Worm (Caenorhabditis elegans) whole organism, mixed stage, embryonic: ENCODE data around the gene R09E10.2.

Experiments
- M03D4.4 ChIP-seq: sonication (generic microtip); optimal IDR thresholded peaks from 2 replicates; lab custom pipeline; 2017; ENCODE audit warnings: mild to moderate bottlenecking, missing genetic modification characterization, missing compliant biosample characterization
- bed-3 ChIP-seq: fragments of 200-800 bp; sonication (Bioruptor generic); optimal IDR thresholded peaks from 3 replicates; lab custom pipeline; 2018; ENCODE audit warnings: mild to moderate bottlenecking, missing genetic modification characterization, moderate library complexity, missing compliant biosample characterization
- blmp-1 ChIP-seq: fragments of 150-350 bp; optimal IDR thresholded peaks from 2 replicates; lab custom pipeline; 2014; ENCODE audit warnings: missing biosample characterization, missing genetic modification characterization
- ceh-39 ChIP-seq: fragments of 150-350 bp; optimal IDR thresholded peaks from 2 replicates; lab custom pipeline; 2014; ENCODE audit warnings: missing biosample characterization, missing genetic modification characterization
- ceh-43 ChIP-seq: fragments of 200-800 bp; sonication (Bioruptor generic); optimal IDR thresholded peaks from 2 replicates; lab custom pipeline; 2018; ENCODE audit warnings: mild to moderate bottlenecking, missing genetic modification characterization, moderate library complexity, missing compliant biosample characterization
- ces-1 ChIP-seq: fragments of 150-350 bp; optimal IDR thresholded peaks from 2 replicates; lab custom pipeline; 2014; ENCODE audit warnings: missing biosample characterization, missing genetic modification reagents, missing genetic modification characterization
- cnd-1 ChIP-seq: fragments of 200-800 bp; sonication (Bioruptor generic); optimal IDR thresholded peaks from 2 replicates; lab custom pipeline; 2018; ENCODE audit warnings: mild to moderate bottlenecking, missing genetic modification characterization, missing compliant biosample characterization
- elt-1 ChIP-seq: sonication (generic microtip); optimal IDR thresholded peaks from 2 replicates; lab custom pipeline; 2017; ENCODE audit warnings: missing genetic modification characterization, mild to moderate bottlenecking, missing compliant biosample characterization, antibody characterized with exemption, moderate library complexity, borderline replicate concordance; ENCODE audit not compliant: insufficient read depth
- elt-3 ChIP-seq: fragments of 150-350 bp; optimal IDR thresholded peaks from 2 replicates; lab custom pipeline; 2014; ENCODE audit warnings: missing biosample characterization, missing genetic modification characterization
- flh-1 ChIP-seq: fragments of 200-800 bp; sonication (Bioruptor generic); optimal IDR thresholded peaks from 2 replicates; lab custom pipeline; 2018; ENCODE audit warnings: mild to moderate bottlenecking, missing genetic modification characterization, moderate library complexity, missing compliant biosample characterization
- hlh-1 ChIP-seq: fragments of 150-350 bp; optimal IDR thresholded peaks from 2 replicates; lab custom pipeline; 2014; ENCODE audit warnings: missing biosample characterization, missing genetic modification reagents, missing genetic modification characterization
- lin-13 ChIP-seq: fragments of 150-350 bp; optimal IDR thresholded peaks from 2 replicates; lab custom pipeline; 2014; ENCODE audit warnings: missing biosample characterization, missing genetic modification characterization
- lin-32 ChIP-seq: fragments of 200-800 bp; sonication (Bioruptor generic); optimal IDR thresholded peaks from 2 replicates; lab custom pipeline; 2018; ENCODE audit warnings: mild to moderate bottlenecking, missing genetic modification characterization, missing compliant biosample characterization
- lsy-2 ChIP-seq: fragments of 150-350 bp; optimal IDR thresholded peaks from 2 replicates; lab custom pipeline; 2014; ENCODE audit warnings: missing biosample characterization, missing genetic modification characterization
- mab-5 ChIP-seq: fragments of 150-350 bp; optimal IDR thresholded peaks from 2 replicates; lab custom pipeline; 2014; ENCODE audit warnings: missing biosample characterization, missing genetic modification characterization
- mep-1 ChIP-seq: fragments of 150-350 bp; optimal IDR thresholded peaks from 2 replicates; lab custom pipeline; 2017; ENCODE audit warnings: missing biosample characterization, missing genetic modification reagents, missing genetic modification characterization, inconsistent platforms
- mls-2 ChIP-seq: sonication (generic microtip); optimal IDR thresholded peaks from 2 replicates; lab custom pipeline; 2016; ENCODE audit warnings: mild to moderate bottlenecking, missing genetic modification characterization, moderate library complexity, missing compliant biosample characterization
- nhr-12 ChIP-seq: fragments of 150-350 bp; optimal IDR thresholded peaks from 2 replicates; lab custom pipeline; 2014; ENCODE audit warnings: missing biosample characterization, missing genetic modification characterization
- nhr-237 ChIP-seq: fragments of 150-350 bp; optimal IDR thresholded peaks from 2 replicates; lab custom pipeline; 2014; ENCODE audit warnings: missing biosample characterization, missing genetic modification characterization
- nhr-28 ChIP-seq: fragments of 150-350 bp; optimal IDR thresholded peaks from 2 replicates; lab custom pipeline; 2014; ENCODE audit warnings: missing biosample characterization, missing genetic modification characterization
- nhr-76 ChIP-seq: sonication (generic microtip); optimal IDR thresholded peaks from 2 replicates; lab custom pipeline; 2017; ENCODE audit warnings: missing biosample characterization, missing genetic modification characterization
- pha-4 ChIP-seq: fragments of 150-350 bp; optimal IDR thresholded peaks from 2 replicates; lab custom pipeline; 2018; ENCODE audit warnings: missing biosample characterization, missing genetic modification reagents, missing genetic modification characterization
- sem-2 ChIP-seq: fragments of 200-800 bp; sonication (Bioruptor generic); optimal IDR thresholded peaks from 2 replicates; lab custom pipeline; 2018; ENCODE audit warnings: mild to moderate bottlenecking, missing genetic modification characterization, missing compliant biosample characterization
- sptf-1 ChIP-seq: sonication (generic microtip); optimal IDR thresholded peaks from 2 replicates; lab custom pipeline; 2017; ENCODE audit warnings: mild to moderate bottlenecking, missing genetic modification characterization, moderate library complexity, missing compliant biosample characterization
- tbx-8 ChIP-seq: fragments of 200-800 bp; sonication (Bioruptor generic); optimal IDR thresholded peaks from 2 replicates; lab custom pipeline; 2018; ENCODE audit warnings: mild to moderate bottlenecking, missing genetic modification characterization, moderate library complexity, missing compliant biosample characterization
- unc-120 ChIP-seq: sonication (generic microtip); optimal IDR thresholded peaks from 2 replicates; lab custom pipeline; 2017; ENCODE audit warnings: missing genetic modification characterization, missing compliant biosample characterization; ENCODE audit not compliant: poor library complexity, severe bottlenecking
- unc-39 ChIP-seq: fragments of 150-350 bp; optimal IDR thresholded peaks from 2 replicates; lab custom pipeline; 2014; ENCODE audit warnings: missing biosample characterization, missing genetic modification characterization
- unc-62 ChIP-seq: fragments of 150-350 bp; optimal IDR thresholded peaks from 2 replicates; lab custom pipeline; 2014; ENCODE audit warnings: missing biosample characterization, missing genetic modification reagents, missing genetic modification characterization
- ztf-11 ChIP-seq: fragments of 150-350 bp; optimal IDR thresholded peaks from 2 replicates; lab custom pipeline; 2014; ENCODE audit warnings: missing biosample characterization, missing genetic modification characterization

Gene R09E10.2

DNA sequence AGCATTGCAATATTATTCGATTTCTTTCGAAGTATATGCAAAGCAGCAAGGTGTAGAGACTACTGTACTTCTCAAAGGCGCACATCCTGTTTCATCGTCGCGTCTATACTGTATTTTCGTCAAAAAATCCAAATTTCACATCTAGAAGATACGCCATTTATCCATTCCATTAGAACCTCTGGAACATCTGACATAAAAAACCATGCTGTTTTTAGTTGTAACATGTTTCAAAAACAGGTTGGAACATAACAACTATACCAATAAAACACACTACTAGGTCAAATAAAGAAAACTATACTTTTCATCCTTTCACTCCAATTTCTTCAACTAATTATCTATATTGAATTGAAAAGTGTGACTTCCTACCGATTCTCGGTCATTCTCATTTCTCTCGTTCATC lies 42.2 kb upstream of the R09E10.2 start, which contains the start of gene ugt-59:
Gene ugt-59, plus strand, starts transcription at position 301 of the 400 bp plus-strand sequence.
- no peak for TF ChIP-seq pha-4 (tag; lab: Kevin White, UChicago)
- TF ChIP-seq elt-1, result no peak

DNA sequence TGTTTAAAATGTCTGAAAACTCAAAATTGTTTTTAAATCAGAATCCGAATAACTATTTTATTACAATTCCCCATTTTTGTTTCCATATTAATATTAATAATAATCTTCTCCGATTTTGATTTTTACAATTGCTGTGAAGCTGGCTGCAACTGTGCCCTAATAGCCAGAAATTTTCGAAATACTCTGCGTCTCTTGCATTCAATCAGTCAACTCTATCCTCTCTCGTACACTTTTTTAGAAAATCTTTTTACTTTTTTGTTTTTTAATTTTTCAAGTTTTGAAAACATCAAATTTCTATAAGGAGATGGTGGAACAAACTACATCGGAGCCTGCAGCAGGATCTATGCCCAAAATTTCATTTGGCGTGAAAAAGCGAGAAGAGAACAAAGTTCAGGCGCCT lies 39.7 kb upstream of the R09E10.2 start, which contains the start of gene gkow-1:
Gene gkow-1, plus strand, starts transcription at position 301 of the 400 bp plus-strand sequence.
- no peak for TF ChIP-seq mab-5 (tag; lab: Kevin White, UChicago)
- peak; percentile 35 for TF ChIP-seq ces-1 (GFP tag; lab: Kevin White, UChicago)

DNA sequence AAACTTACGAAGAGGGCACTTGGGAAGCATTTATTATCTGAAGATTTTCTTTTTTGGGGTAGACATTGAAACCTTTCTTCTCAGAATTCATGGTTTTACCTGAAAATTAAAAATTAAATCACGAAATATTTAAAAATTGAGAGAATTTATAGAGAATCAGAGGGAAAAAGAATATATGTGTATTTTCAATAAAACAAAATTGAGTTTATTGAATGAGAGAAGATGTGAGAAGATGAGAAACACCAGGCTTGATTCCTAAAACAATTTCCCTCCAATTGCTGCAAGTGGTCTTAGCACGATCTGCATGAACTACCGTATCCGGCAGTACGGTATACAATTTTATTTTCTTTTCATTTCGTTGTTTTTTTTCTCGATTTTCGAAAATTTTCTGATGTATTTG lies 39.0 kb upstream of the R09E10.2 start, which contains the start of gene R11A8.1:
Gene R11A8.1, minus strand, starts transcription at position 101 of the 400 bp plus-strand sequence.
- TF ChIP-seq ceh-43 (no peak), pha-4 (tag; lab: Kevin White, UChicago) (no peak), flh-1 (no peak), nhr-28 (tag; lab: Kevin White, UChicago) (no peak), blmp-1 (tag; lab: Kevin White, UChicago) (no peak)

DNA sequence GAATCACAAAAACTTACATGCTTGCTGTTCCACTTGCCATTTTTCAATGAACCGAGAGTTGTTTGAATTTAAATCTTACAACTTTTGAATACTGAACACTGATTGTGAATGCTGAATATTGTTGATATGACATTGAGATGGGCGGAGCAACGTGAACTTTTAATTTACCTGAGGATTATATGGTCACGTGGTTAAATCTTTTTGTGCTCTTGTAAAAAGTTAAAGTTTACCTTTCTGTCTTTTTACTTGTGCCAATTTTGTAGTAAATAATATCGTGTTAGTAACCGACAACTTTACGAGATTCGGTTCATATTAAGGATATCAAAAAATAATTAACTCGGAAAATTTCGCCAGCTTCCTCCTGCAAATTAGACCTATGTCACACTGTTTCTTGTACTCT lies 34.1 kb upstream of the R09E10.2 start, which contains the start of gene Y43C5B.2:
Gene Y43C5B.2, minus strand, starts transcription at position 101 of the 400 bp plus-strand sequence.
- TF ChIP-seq lin-13, result no peak
- no peak for TF ChIP-seq mls-2
- TF ChIP-seq elt-3 (tag; lab: Kevin White, UChicago), result no peak
- no peak for TF ChIP-seq flh-1
- no peak for TF ChIP-seq bed-3 (GFP tag; lab: Kevin White, UChicago)
- no peak for TF ChIP-seq ztf-11 (tag; lab: Kevin White, UChicago)
- no peak for TF ChIP-seq unc-62 (GFP tag; lab: Kevin White, UChicago)
- TF ChIP-seq unc-39, result no peak
- TF ChIP-seq nhr-76, result no peak
- TF ChIP-seq sptf-1 (tag; lab: Kevin White, UChicago), result no peak

DNA sequence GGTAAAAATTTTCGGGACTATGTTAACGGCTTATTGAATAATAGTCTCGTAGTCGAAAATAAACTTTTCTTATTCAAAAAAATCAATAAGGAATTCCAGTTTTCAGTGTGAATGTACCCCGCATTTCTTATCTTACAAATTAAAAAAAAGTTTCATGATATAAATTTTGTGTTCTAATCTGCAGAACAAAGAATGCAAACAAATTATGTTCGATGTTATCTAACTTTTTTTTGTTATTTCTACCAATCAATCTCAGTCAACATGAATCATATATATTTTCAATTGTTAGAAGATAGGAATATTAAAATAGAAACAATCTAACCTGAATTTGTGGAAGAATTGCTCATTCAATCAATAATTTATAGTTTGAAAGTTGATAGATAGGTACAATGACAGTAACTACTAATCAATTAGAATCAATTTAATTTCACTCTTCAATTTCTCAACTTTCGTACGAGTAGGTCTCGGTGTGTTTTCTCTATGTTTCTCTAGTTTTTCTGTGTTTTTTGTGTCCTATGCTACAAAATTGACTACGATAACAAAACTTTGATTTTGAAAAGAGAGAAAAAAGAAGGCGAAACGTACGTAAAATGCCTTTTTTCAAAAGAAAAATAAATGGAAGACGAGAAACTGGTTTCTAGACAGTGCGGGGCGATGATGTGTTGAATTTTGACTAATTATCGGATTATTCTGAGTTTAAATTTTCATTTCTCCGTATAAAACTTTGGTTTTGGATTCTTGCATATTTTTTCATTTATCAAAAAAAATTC lies 32.0 kb upstream of the R09E10.2 start, which contains the start of the genes unc-43 and Y43C5B.3:
Gene unc-43, minus strand, starts transcription at position 347 of the 770 bp plus-strand sequence.
Gene Y43C5B.3, plus strand, starts transcription at position 720 of the 770 bp plus-strand sequence.
- no peak for TF ChIP-seq ceh-43
- TF ChIP-seq elt-3 (tag; lab: Kevin White, UChicago), result no peak
- no peak for TF ChIP-seq mep-1 (tag; lab: Kevin White, UChicago)
- no peak for TF ChIP-seq nhr-28 (tag; lab: Kevin White, UChicago)
- TF ChIP-seq ces-1 (GFP tag; lab: Kevin White, UChicago), result no peak

DNA sequence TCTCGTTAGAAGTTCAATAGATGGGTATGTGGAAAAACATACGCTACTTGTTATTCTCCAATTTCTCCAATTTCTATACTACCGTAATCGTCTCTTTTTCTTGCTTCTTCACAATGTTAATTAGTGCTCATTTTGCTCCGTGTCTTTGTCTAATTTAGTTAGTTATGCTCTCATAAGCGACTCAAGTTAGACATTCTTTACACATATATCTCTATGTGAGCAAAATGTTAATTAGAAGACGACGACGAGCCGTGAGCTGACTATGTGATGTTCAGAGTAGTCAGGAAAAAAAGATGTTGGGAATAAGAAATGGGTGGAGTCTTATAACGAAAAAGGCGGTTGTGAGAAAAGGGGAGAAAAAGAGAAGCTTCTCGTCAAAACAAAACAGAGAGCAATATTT lies 29.4 kb upstream of the R09E10.2 start:
- no peak for TF ChIP-seq sem-2 (GFP tag; lab: Kevin White, UChicago)
- no peak for TF ChIP-seq ceh-43
- TF ChIP-seq nhr-237 (tag; lab: Kevin White, UChicago), result no peak
- TF ChIP-seq elt-3 (tag; lab: Kevin White, UChicago), result no peak
- no peak for TF ChIP-seq mls-2
- TF ChIP-seq lin-32 (GFP tag; lab: Kevin White, UChicago), result no peak
- peak; percentile 74 for TF ChIP-seq ces-1 (GFP tag; lab: Kevin White, UChicago)

DNA sequence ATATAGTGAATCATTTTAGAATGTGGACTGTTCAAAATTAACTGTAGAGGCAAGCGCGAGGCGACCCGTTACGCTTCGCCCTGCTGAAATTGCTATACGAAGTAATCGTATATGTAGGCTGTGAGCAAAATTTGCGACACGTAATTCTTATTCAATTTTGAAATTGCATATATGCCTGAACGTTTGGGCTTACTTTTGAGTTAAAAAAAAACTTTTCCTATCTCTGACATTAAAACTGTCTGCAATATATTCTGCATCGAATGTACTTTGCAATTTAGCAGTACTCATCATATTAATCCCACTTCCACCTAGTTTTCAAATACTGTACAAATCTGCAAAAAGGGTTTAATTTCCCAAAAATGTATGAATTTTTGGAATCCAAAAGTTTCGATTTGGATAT lies 28.8 kb upstream of the R09E10.2 start:
- no peak for TF ChIP-seq ceh-43
- TF ChIP-seq elt-1, result no peak
- TF ChIP-seq ztf-11 (tag; lab: Kevin White, UChicago), result no peak
- no peak for TF ChIP-seq elt-3 (tag; lab: Kevin White, UChicago)
- no peak for TF ChIP-seq tbx-8 (GFP tag; lab: Kevin White, UChicago)

DNA sequence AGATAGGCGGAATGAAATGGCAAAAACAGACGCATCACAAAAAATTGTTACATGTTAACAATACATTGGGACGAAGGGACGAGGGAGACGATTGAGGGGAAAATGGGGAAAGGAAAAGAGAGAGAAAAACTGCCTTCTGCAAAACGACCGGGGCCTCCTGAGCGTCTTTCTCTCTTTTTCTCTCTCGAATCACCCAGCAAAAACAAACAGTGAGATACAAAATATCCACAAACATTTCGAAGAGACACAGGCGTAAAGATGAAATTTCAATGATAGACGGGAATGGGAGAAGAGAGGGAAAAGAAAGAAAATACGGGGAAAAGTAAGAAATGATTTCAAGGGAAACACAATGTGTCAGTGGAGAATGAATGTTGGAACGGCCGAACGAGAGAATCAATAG lies 27.9 kb upstream of the R09E10.2 start:
- TF ChIP-seq lin-32 (GFP tag; lab: Kevin White, UChicago), result no peak
- TF ChIP-seq unc-120 (tag; lab: Kevin White, UChicago), result peak; percentile 69
- TF ChIP-seq cnd-1 (tag; lab: Kevin White, UChicago), result no peak
- no peak for TF ChIP-seq M03D4.4 (tag; lab: Kevin White, UChicago)
- TF ChIP-seq ceh-39 (tag; lab: Kevin White, UChicago), result no peak
- TF ChIP-seq tbx-8 (GFP tag; lab: Kevin White, UChicago), result no peak
- TF ChIP-seq hlh-1 (tag; lab: Kevin White, UChicago), result peak; percentile 29
- no peak for TF ChIP-seq sem-2 (GFP tag; lab: Kevin White, UChicago)
- TF ChIP-seq unc-62 (GFP tag; lab: Kevin White, UChicago), result peak; percentile 66
- TF ChIP-seq mep-1 (tag; lab: Kevin White, UChicago), result peak; percentile 51
- TF ChIP-seq nhr-237 (tag; lab: Kevin White, UChicago), result peak; percentile 46
- peak; percentile 4 for TF ChIP-seq sptf-1 (tag; lab: Kevin White, UChicago)
- no peak for TF ChIP-seq nhr-12 (tag; lab: Kevin White, UChicago)
- peak; percentile 47 for TF ChIP-seq ces-1 (GFP tag; lab: Kevin White, UChicago)
- TF ChIP-seq pha-4 (tag; lab: Kevin White, UChicago), result peak; percentile 15
- TF ChIP-seq lsy-2, result peak; percentile 23
- no peak for TF ChIP-seq bed-3 (GFP tag; lab: Kevin White, UChicago)
